Worm (Caenorhabditis elegans) whole organism, L1 larva: ENCODE data around the gene vab-7.
A peak's percentile ranks its signal among the peaks of the same experiment; 100 is the strongest.

ENCODE experiments used
- C04F5.9 ChIP-seq: sonication (generic microtip); optimal IDR thresholded peaks from 2 replicates; lab custom pipeline; 2016; ENCODE audit warnings: missing genetic modification characterization, missing compliant biosample characterization
- C34B4.2 ChIP-seq: sonication (generic microtip); optimal IDR thresholded peaks from 2 replicates; lab custom pipeline; 2017; ENCODE audit warnings: mild to moderate bottlenecking, missing genetic modification characterization, missing compliant biosample characterization
- aha-1 ChIP-seq: fragments of 150-350 bp; optimal IDR thresholded peaks from 2 replicates; lab custom pipeline; 2014; ENCODE audit warnings: missing biosample characterization, missing genetic modification characterization
- ama-1 ChIP-seq: fragments of 150-350 bp; optimal IDR thresholded peaks from 2 replicates; lab custom pipeline; 2014
- ceh-63 ChIP-seq: fragments of 200-800 bp; sonication (Bioruptor generic); optimal IDR thresholded peaks from 2 replicates; lab custom pipeline; 2018; ENCODE audit warnings: mild to moderate bottlenecking, missing genetic modification characterization, missing compliant biosample characterization
- ceh-8 ChIP-seq: fragments of 200-800 bp; sonication (Bioruptor generic); optimal IDR thresholded peaks from 2 replicates; lab custom pipeline; 2018; ENCODE audit warnings: mild to moderate bottlenecking, missing genetic modification characterization, moderate library complexity, missing compliant biosample characterization
- ceh-88 ChIP-seq: fragments of 200-800 bp; sonication (Bioruptor generic); IDR thresholded peaks from 2 replicates; pipeline ENCODE4 v1.3.6; 2022; ENCODE audit warnings: missing genetic modification characterization, missing compliant biosample characterization
- ceh-90 ChIP-seq: sonication (generic microtip); optimal IDR thresholded peaks from 2 replicates; lab custom pipeline; 2016; ENCODE audit warnings: missing genetic modification characterization, missing compliant biosample characterization
- efl-1 ChIP-seq, 4 experiments: fragments of 150-350 bp; optimal IDR thresholded peaks in 3 of 4; peaks in 1 of 4; 1 replicate in 1 of 4; 2 replicates in 3 of 4; lab custom pipeline; 2014; ENCODE audit warnings: missing biosample characterization in 2 of 4, missing genetic modification characterization in 2 of 4, missing genetic modification reagents in 2 of 4
- efl-3 ChIP-seq: fragments of 200-800 bp; sonication (Bioruptor generic); optimal IDR thresholded peaks from 2 replicates; lab custom pipeline; 2018; ENCODE audit warnings: mild to moderate bottlenecking, missing genetic modification characterization, missing compliant biosample characterization
- egl-13 ChIP-seq: sonication (generic microtip); optimal IDR thresholded peaks from 2 replicates; lab custom pipeline; 2016; ENCODE audit warnings: missing genotype, missing genetic modification reagents, missing genetic modification characterization, missing compliant biosample characterization
- elt-3 ChIP-seq, 6 experiments: fragments of 150-350 bp in 1 of 6; sonication (generic microtip); optimal IDR thresholded peaks; 2 replicates each; lab custom pipeline; 2017 to 2018; ENCODE audit warnings: missing biosample characterization in 6 of 6, missing genetic modification characterization in 6 of 6, inconsistent platforms in 1 of 6
- ets-5 ChIP-seq: fragments of 200-800 bp; sonication (Bioruptor generic); IDR thresholded peaks from 2 replicates; pipeline ENCODE4 v1.3.6; 2022; ENCODE audit warnings: missing genetic modification characterization, missing compliant biosample characterization
- fkh-10 ChIP-seq: sonication (generic microtip); optimal IDR thresholded peaks from 2 replicates; lab custom pipeline; 2017; ENCODE audit warnings: missing biosample characterization, missing genetic modification reagents, missing genetic modification characterization
- fos-1 ChIP-seq: fragments of 150-350 bp; optimal IDR thresholded peaks from 2 replicates; lab custom pipeline; 2014; ENCODE audit warnings: missing biosample characterization, missing genetic modification characterization
- hlh-4 ChIP-seq: sonication (generic microtip); optimal IDR thresholded peaks from 2 replicates; lab custom pipeline; 2016; ENCODE audit warnings: mild to moderate bottlenecking, missing genetic modification characterization, missing compliant biosample characterization
- hpl-2 ChIP-seq: fragments of 150-350 bp; optimal IDR thresholded peaks from 2 replicates; lab custom pipeline; 2014; ENCODE audit warnings: missing biosample characterization, missing genetic modification reagents, missing genetic modification characterization
- jun-1 ChIP-seq: fragments of 150-350 bp; optimal IDR thresholded peaks from 2 replicates; lab custom pipeline; 2014; ENCODE audit warnings: missing biosample characterization, missing genetic modification reagents, missing genetic modification characterization
- lin-35 ChIP-seq, 2 experiments: fragments of 150-350 bp; optimal IDR thresholded peaks; 2 replicates each; lab custom pipeline; 2014; ENCODE audit warnings: missing biosample characterization in 2 of 2, missing genetic modification characterization in 2 of 2, missing genetic modification reagents in 2 of 2
- lsy-2 ChIP-seq, 2 experiments: fragments of 150-350 bp; optimal IDR thresholded peaks; 2 replicates each; lab custom pipeline; 2014; ENCODE audit warnings: missing biosample characterization in 2 of 2, missing genetic modification characterization in 2 of 2
- mab-9 ChIP-seq: fragments of 200-800 bp; sonication (Bioruptor generic); IDR thresholded peaks from 2 replicates; pipeline ENCODE4 v1.3.6; 2022; ENCODE audit warnings: missing genetic modification reagents, missing genetic modification characterization, missing compliant biosample characterization
- mep-1 ChIP-seq: fragments of 150-350 bp; optimal IDR thresholded peaks from 2 replicates; lab custom pipeline; 2014; ENCODE audit warnings: missing biosample characterization, missing genetic modification characterization
- nhr-11 ChIP-seq: fragments of 150-350 bp; optimal IDR thresholded peaks from 2 replicates; lab custom pipeline; 2014; ENCODE audit warnings: missing biosample characterization, missing genetic modification characterization
- nhr-12 ChIP-seq: sonication (generic microtip); optimal IDR thresholded peaks from 2 replicates; lab custom pipeline; 2017; ENCODE audit warnings: missing biosample characterization, missing genetic modification characterization
- nhr-20 ChIP-seq: sonication (generic microtip); optimal IDR thresholded peaks from 2 replicates; lab custom pipeline; 2016; ENCODE audit warnings: mild to moderate bottlenecking, missing genetic modification characterization, missing compliant biosample characterization
- nhr-237 ChIP-seq: fragments of 150-350 bp; optimal IDR thresholded peaks from 2 replicates; lab custom pipeline; 2014; ENCODE audit warnings: missing biosample characterization, missing genetic modification characterization
- nhr-47 ChIP-seq: sonication (generic microtip); optimal IDR thresholded peaks from 2 replicates; lab custom pipeline; 2016; ENCODE audit warnings: mild to moderate bottlenecking, missing genetic modification characterization, moderate library complexity, missing compliant biosample characterization
- nhr-84 ChIP-seq: sonication (generic microtip); optimal IDR thresholded peaks from 2 replicates; lab custom pipeline; 2017; ENCODE audit warnings: missing biosample characterization, missing genetic modification characterization
- nhr-85 ChIP-seq: sonication (generic microtip); peaks from one replicate; lab custom pipeline; 2016; ENCODE audit warnings: missing genetic modification characterization, inconsistent platforms, missing compliant biosample characterization
- pax-3 ChIP-seq: fragments of 200-800 bp; sonication (Bioruptor generic); optimal IDR thresholded peaks from 2 replicates; lab custom pipeline; 2018; ENCODE audit warnings: mild to moderate bottlenecking, missing genetic modification characterization, moderate library complexity, missing compliant biosample characterization
- rnt-1 ChIP-seq: sonication (generic microtip); optimal IDR thresholded peaks from 2 replicates; lab custom pipeline; 2016; ENCODE audit warnings: mild to moderate bottlenecking, missing genetic modification characterization, moderate library complexity, missing compliant biosample characterization
- sox-4 ChIP-seq: sonication (generic microtip); optimal IDR thresholded peaks from 2 replicates; lab custom pipeline; 2016; ENCODE audit warnings: missing genetic modification characterization, missing compliant biosample characterization
- sup-37 ChIP-seq: fragments of 200-800 bp; sonication (Bioruptor generic); optimal IDR thresholded peaks from 2 replicates; lab custom pipeline; 2018; ENCODE audit warnings: mild to moderate bottlenecking, missing genetic modification characterization, missing compliant biosample characterization
- swsn-7 ChIP-seq: sonication (generic microtip); optimal IDR thresholded peaks from 2 replicates; lab custom pipeline; 2016; ENCODE audit warnings: missing genetic modification characterization, missing compliant biosample characterization
- tlp-1 ChIP-seq: fragments of 150-350 bp; optimal IDR thresholded peaks from 2 replicates; lab custom pipeline; 2014; ENCODE audit warnings: missing biosample characterization, missing genetic modification characterization
- unc-98 ChIP-seq: fragments of 200-800 bp; sonication (Bioruptor generic); IDR thresholded peaks from 2 replicates; pipeline ENCODE4 v1.3.6; 2022; ENCODE audit warnings: missing genetic modification characterization, missing compliant biosample characterization
- vab-15 ChIP-seq: sonication (generic microtip); optimal IDR thresholded peaks from 2 replicates; lab custom pipeline; 2017; ENCODE audit warnings: missing genotype, mild to moderate bottlenecking, missing genetic modification characterization, missing compliant biosample characterization
- zag-1 ChIP-seq: fragments of 150-350 bp; optimal IDR thresholded peaks from 2 replicates; lab custom pipeline; 2014; ENCODE audit warnings: missing biosample characterization, missing genetic modification characterization
- zip-4 ChIP-seq: fragments of 200-800 bp; sonication (Bioruptor generic); optimal IDR thresholded peaks from 2 replicates; lab custom pipeline; 2018; ENCODE audit warnings: mild to moderate bottlenecking, missing genetic modification characterization, moderate library complexity, missing compliant biosample characterization
- ztf-11 ChIP-seq, 2 experiments: sonication (generic microtip); optimal IDR thresholded peaks; 2 replicates each; lab custom pipeline; 2016 to 2017; ENCODE audit warnings: missing genetic modification characterization in 2 of 2, missing biosample characterization in 1 of 2, missing compliant biosample characterization in 1 of 2
- ztf-4 ChIP-seq: fragments of 150-350 bp; optimal IDR thresholded peaks from 2 replicates; lab custom pipeline; 2014; ENCODE audit warnings: missing biosample characterization, missing genetic modification characterization

Gene vab-7

ce11 chrIII:10881996-10882395 is 38.1 kb upstream of the vab-7 start (continued):
- TF ChIP-seq nhr-20 (no peak), fkh-10 (GFP tag; lab: Kevin White, UChicago) (no peak), sox-4 (tag; lab: Kevin White, UChicago) (peak; percentile 20), nhr-11 (tag; lab: Kevin White, UChicago) (peak; percentile 58), mep-1 (peak; percentile 89), rnt-1 (tag; lab: Kevin White, UChicago) (no peak), ceh-90 (no peak), ets-5 (GFP tag; lab: Robert Waterston, UW) (no peak), aha-1 (tag; lab: Kevin White, UChicago) (peak; percentile 2), C04F5.9 (tag; lab: Kevin White, UChicago) (peak; percentile 13), hlh-4 (no peak), nhr-84 (tag; lab: Kevin White, UChicago) (no peak), ztf-4 (tag; lab: Kevin White, UChicago) (no peak), C34B4.2 (tag; lab: Kevin White, UChicago) (no peak), zip-4 (no peak), ama-1 (lab: Kevin White, UChicago) (no peak), ceh-8 (no peak), jun-1 (tag; lab: Kevin White, UChicago) (peak; percentile 35), ztf-11 (tag; optimal IDR thresholded peaks at IDR 0.05; lab: Kevin White, UChicago) (peak in 1 of 2 experiments; percentile 48), lin-35 (GFP tag; optimal IDR thresholded peaks at IDR 0.05; lab: Kevin White, UChicago) (peak; percentile 64 to 84), hpl-2 (peak; percentile 18), ceh-63 (GFP tag; lab: Kevin White, UChicago) (no peak), egl-13 (peak; percentile 60), nhr-12 (tag; lab: Kevin White, UChicago) (no peak), mab-9 (0 out of 2 replicates have a peak, but pooled peaks have one; percentile 25), zag-1 (no peak), lsy-2 (tag; optimal IDR thresholded peaks at IDR 0.05; lab: Kevin White, UChicago) (peak; percentile 82 to 84), efl-3 (GFP tag; lab: Kevin White, UChicago) (no peak), elt-3 (tag; optimal IDR thresholded peaks at IDR 0.05; lab: Kevin White, UChicago) (peak in 2 of 6 experiments; percentile 35 to 36), unc-98 (GFP tag; lab: Robert Waterston, UW) (no peak), fos-1 (tag; lab: Kevin White, UChicago) (peak; percentile 56), sup-37 (GFP tag; lab: Kevin White, UChicago) (no peak)
- TF ChIP-seq, all 84 proteins: peak for 44

ce11 chrIII:10888824-10889223 is 31.3 kb upstream of the vab-7 start:
- no peak for TF ChIP-seq ceh-8
- TF ChIP-seq nhr-85 = no peak
- no peak for TF ChIP-seq ama-1 (lab: Kevin White, UChicago)
- TF ChIP-seq efl-1 (optimal IDR thresholded peaks at IDR 0.05; lab: Kevin White, UChicago) = no peak
- TF ChIP-seq efl-1 (GFP tag; optimal IDR thresholded peaks at IDR 0.05 in 1 of 2; lab: Kevin White, UChicago) = no peak
- no peak for TF ChIP-seq pax-3 (tag; lab: Kevin White, UChicago)
- TF ChIP-seq tlp-1 (tag; lab: Kevin White, UChicago) = no peak
- TF ChIP-seq aha-1 (tag; lab: Kevin White, UChicago) = no peak
- TF ChIP-seq nhr-11 (tag; lab: Kevin White, UChicago) = no peak
- no peak for TF ChIP-seq ceh-88 (GFP tag; lab: Robert Waterston, UW)
- TF ChIP-seq swsn-7 (tag; lab: Kevin White, UChicago) = no peak
- TF ChIP-seq nhr-237 = no peak
- TF ChIP-seq nhr-47 (tag; lab: Kevin White, UChicago) = no peak

- TF ChIP-seq vab-15 (tag; lab: Kevin White, UChicago) = no peak
Measured at ce11 chrIII:10894220-10894619, 25.9 kb upstream of the vab-7 start, which contains the start of gene fbxb-87. Gene fbxb-87, plus strand, starts transcription at chrIII:10894520.
